Fruit fly (Drosophila melanogaster) whole organism, pupa: ENCODE results near the gene CG43346.
A peak's percentile ranks its signal among the peaks of the same experiment; 100 is the strongest.

Experiments used
- CG10348 ChIP-seq: fragments of 200-800 bp; sonication (Bioruptor generic); IDR thresholded peaks from 2 replicates; pipeline ENCODE4 v1.3.6; 2022; ENCODE audit warnings: missing biosample characterization, missing genetic modification characterization
- CG12605 ChIP-seq: fragments of 200-800 bp; sonication (Bioruptor generic); IDR thresholded peaks from 2 replicates; pipeline ENCODE4 v1.3.6; 2022; ENCODE audit warnings: missing biosample characterization, missing genetic modification characterization
- CG13204 ChIP-seq: fragments of 200-800 bp; sonication (Bioruptor generic); optimal IDR thresholded peaks from 2 replicates; lab custom pipeline; 2018; ENCODE audit warnings: missing biosample characterization, mild to moderate bottlenecking, missing genetic modification characterization, moderate library complexity
- CG14655 ChIP-seq: fragments of 200-800 bp; sonication (Bioruptor generic); optimal IDR thresholded peaks from 3 replicates; lab custom pipeline; 2017; ENCODE audit warnings: mild to moderate bottlenecking, missing biosample characterization, missing genetic modification reagents, missing genetic modification characterization
- CG15710 ChIP-seq: fragments of 200-800 bp; sonication (Bioruptor generic); optimal IDR thresholded peaks from 2 replicates; lab custom pipeline; 2018; ENCODE audit warnings: missing biosample characterization, mild to moderate bottlenecking, missing genetic modification characterization, moderate library complexity
- CG17806 ChIP-seq: fragments of 200-800 bp; sonication (Bioruptor generic); optimal IDR thresholded peaks from 2 replicates; lab custom pipeline; 2018; ENCODE audit warnings: missing biosample characterization, mild to moderate bottlenecking, missing genetic modification characterization, moderate library complexity
- CG32121 ChIP-seq: fragments of 200-800 bp; sonication (Bioruptor generic); IDR thresholded peaks from 2 replicates; pipeline ENCODE4 v1.3.6; 2022; ENCODE audit warnings: missing biosample characterization, missing genetic modification characterization
- CG34367 ChIP-seq: fragments of 200-800 bp; sonication (Bioruptor generic); optimal IDR thresholded peaks from 2 replicates; lab custom pipeline; 2018; ENCODE audit warnings: missing biosample characterization, mild to moderate bottlenecking, missing genetic modification characterization
- CG4496 ChIP-seq: fragments of 200-800 bp; sonication (Bioruptor generic); IDR thresholded peaks from 3 replicates; pipeline ENCODE4 v1.3.6; 2022; ENCODE audit warnings: missing biosample characterization, missing genetic modification characterization
- CG8159 ChIP-seq: fragments of 200-800 bp; sonication (Bioruptor generic); optimal IDR thresholded peaks from 3 replicates; lab custom pipeline; 2018; ENCODE audit warnings: missing biosample characterization, mild to moderate bottlenecking, missing genetic modification characterization, moderate library complexity
- CG8301 ChIP-seq: fragments of 200-800 bp; sonication (Bioruptor generic); optimal IDR thresholded peaks from 2 replicates; lab custom pipeline; 2018; ENCODE audit warnings: missing biosample characterization, mild to moderate bottlenecking, missing genetic modification characterization
- CG9948 ChIP-seq: fragments of 200-800 bp; sonication (Bioruptor generic); optimal IDR thresholded peaks from 2 replicates; lab custom pipeline; 2018; ENCODE audit warnings: missing biosample characterization, mild to moderate bottlenecking, missing genetic modification characterization, moderate library complexity
- D1 ChIP-seq: fragments of 200-800 bp; sonication (Bioruptor generic); optimal IDR thresholded peaks from 2 replicates; lab custom pipeline; 2018; ENCODE audit warnings: missing biosample characterization, mild to moderate bottlenecking, missing genetic modification characterization, moderate library complexity
- EcR ChIP-seq: fragments of 200-800 bp; sonication (Bioruptor generic); optimal IDR thresholded peaks from 3 replicates; lab custom pipeline; 2019; ENCODE audit warnings: missing biosample characterization, missing genetic modification characterization, mild to moderate bottlenecking, moderate library complexity, missing genetic modification reagents
- Ets98B ChIP-seq: fragments of 200-800 bp; sonication (Bioruptor generic); IDR thresholded peaks from 2 replicates; pipeline ENCODE4 v1.3.6; 2022; ENCODE audit warnings: missing biosample characterization, missing genetic modification characterization
- Pif1A ChIP-seq: fragments of 200-800 bp; sonication (Bioruptor generic); optimal IDR thresholded peaks from 3 replicates; lab custom pipeline; 2016; ENCODE audit warnings: missing biosample characterization, missing genetic modification characterization
- Pif1B ChIP-seq: fragments of 200-800 bp; sonication (Bioruptor generic); optimal IDR thresholded peaks from 3 replicates; lab custom pipeline; 2016; ENCODE audit warnings: missing biosample characterization, missing genetic modification characterization
- Snoo ChIP-seq: fragments of 200-800 bp; sonication (Bioruptor generic); optimal IDR thresholded peaks from 3 replicates; lab custom pipeline; 2017; ENCODE audit warnings: missing biosample characterization, mild to moderate bottlenecking, missing genetic modification characterization, inconsistent platforms
- fd96Ca ChIP-seq: fragments of 200-800 bp; sonication (Bioruptor generic); IDR thresholded peaks from 3 replicates; pipeline ENCODE4 v1.3.6; 2022; ENCODE audit warnings: missing biosample characterization, missing genetic modification characterization
- gl ChIP-seq: fragments of 200-800 bp; sonication (Bioruptor generic); optimal IDR thresholded peaks from 2 replicates; lab custom pipeline; 2018; ENCODE audit warnings: missing biosample characterization, mild to moderate bottlenecking, missing genetic modification characterization
- rn ChIP-seq: fragments of 200-800 bp; sonication (Bioruptor generic); IDR thresholded peaks from 2 replicates; pipeline ENCODE4 v1.3.6; 2022; ENCODE audit warnings: missing biosample characterization, missing genetic modification characterization

Gene CG43346

DNA sequence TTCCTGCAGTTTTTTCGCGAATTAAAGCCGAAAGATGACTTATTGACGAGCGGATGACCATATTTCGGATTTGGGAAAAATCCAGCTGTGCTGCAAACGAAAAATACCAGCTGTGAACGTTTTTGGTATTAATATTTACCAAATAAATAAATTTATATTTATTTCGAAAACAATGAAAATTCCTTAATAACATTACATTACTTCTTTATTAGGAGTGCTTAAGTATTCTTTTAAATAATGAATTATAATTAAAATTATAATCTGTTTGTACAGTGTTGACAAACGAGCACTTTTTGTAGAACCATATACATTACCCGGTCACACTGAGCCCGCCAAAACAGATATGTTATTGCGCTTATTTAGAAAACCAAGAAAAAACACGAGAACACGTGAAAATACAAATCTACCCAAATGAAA, 11.2 kb upstream of the CG43346 start, which contains the start of the genes bur and Mcm10:
Gene bur, minus strand, starts transcription at position 69 of the 417 bp plus-strand sequence.
Gene Mcm10, plus strand, starts transcription at position 319 of the 417 bp plus-strand sequence.
- TF ChIP-seq CG8159 (tag; lab: Kevin White, UChicago) (no peak), CG8301 (no peak), CG15710 (no peak), gl (tag; lab: Kevin White, UChicago) (no peak), CG4496 (GFP tag; lab: Robert Waterston, UW) (no peak), Ets98B (no peak), D1 (no peak), EcR (GFP tag; lab: Kevin White, UChicago) (no peak), fd96Ca (no peak), CG12605 (GFP tag; lab: Robert Waterston, UW) (no peak), CG10348 (GFP tag; lab: Robert Waterston, UW) (no peak), CG9948 (tag; lab: Kevin White, UChicago) (no peak), CG13204 (GFP tag; lab: Kevin White, UChicago) (no peak), CG17806 (tag; lab: Kevin White, UChicago) (no peak)

DNA sequence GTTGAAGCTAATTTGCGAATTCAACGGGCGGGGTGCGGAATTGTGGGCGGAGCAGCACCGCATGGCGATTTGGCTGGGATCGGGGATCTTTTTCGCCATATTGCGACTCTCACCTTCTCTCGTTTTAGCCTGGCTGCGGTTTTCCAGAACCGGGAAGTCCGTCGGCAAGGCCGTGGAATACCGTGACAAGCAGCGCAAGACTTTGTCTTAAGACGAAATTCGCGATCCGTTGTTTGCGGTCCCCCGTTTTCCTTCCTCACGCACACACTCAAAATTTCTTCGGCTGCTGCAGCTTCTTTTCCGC, 10.8 kb upstream of the CG43346 start:
- TF ChIP-seq CG13204 (GFP tag; lab: Kevin White, UChicago): no peak
- TF ChIP-seq fd96Ca: no peak
- TF ChIP-seq CG4496 (GFP tag; lab: Robert Waterston, UW): 0 out of 3 replicates have a peak, but pooled peaks have one; percentile 26
- no peak for TF ChIP-seq gl (tag; lab: Kevin White, UChicago)
- TF ChIP-seq D1: no peak

DNA sequence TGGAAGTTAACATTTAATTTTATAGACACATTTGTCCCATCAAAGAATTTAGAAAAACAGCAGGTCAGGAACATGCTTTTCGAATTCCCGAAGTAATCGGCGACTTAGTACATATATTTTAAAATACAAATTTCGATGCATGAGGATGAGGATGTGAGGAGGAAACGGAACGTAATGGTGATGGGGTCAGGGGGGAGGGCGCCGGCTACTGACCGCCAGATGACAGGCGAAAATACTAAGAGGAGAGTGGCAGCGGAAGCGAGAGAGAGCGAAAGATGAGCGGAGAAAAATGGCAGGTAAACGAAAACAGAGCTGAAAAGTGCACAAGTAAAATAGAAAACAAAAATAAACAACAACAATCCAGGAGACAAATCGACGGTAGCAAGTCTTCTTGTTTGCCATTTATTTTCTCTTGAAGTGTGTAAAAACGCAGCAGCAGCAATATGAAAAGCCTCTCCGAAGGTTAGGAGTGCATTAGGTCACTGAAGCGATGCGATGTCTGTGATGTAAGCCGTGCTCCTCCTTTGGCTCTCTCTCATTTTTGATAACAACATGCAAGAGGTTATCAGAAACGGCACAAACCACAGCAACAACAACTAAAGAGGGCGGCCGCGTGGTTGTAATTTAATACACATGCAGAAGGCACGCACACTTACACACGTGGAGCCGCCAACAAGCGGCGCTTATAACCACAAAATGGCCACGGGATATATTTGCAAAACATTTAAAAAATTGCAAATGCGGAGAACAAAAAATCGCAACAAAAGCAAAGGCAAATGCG, 10.2 kb upstream of the CG43346 start:
- TF ChIP-seq CG12605 (GFP tag; lab: Robert Waterston, UW) (no peak), EcR (GFP tag; lab: Kevin White, UChicago) (peak; percentile 9)
- TF ChIP-seq, all 21 proteins: peak for 1

DNA sequence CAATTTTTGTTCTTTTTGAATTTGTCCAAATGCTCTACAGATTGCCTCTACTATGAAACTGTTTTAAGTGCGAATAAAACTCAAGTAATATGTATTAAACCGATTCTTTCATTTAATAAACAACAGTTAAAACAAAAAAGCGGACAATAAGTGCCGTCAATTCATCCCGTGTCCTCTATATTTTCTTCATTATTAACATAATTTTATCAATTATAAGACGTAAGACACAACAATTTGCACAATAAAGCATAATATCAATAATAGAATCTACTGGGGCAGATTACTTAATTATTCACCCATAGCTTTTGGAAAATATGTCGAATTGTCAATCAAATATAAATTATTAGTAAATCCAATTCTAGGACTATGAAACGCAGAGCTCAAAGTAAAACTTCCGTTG, 4.5 kb upstream of the CG43346 start, which contains the start of gene CG31627:
Gene CG31627, plus strand, starts transcription at position 301 of the 400 bp plus-strand sequence.
- TF ChIP-seq CG8301: no peak
- TF ChIP-seq CG10348 (GFP tag; lab: Robert Waterston, UW): no peak

DNA sequence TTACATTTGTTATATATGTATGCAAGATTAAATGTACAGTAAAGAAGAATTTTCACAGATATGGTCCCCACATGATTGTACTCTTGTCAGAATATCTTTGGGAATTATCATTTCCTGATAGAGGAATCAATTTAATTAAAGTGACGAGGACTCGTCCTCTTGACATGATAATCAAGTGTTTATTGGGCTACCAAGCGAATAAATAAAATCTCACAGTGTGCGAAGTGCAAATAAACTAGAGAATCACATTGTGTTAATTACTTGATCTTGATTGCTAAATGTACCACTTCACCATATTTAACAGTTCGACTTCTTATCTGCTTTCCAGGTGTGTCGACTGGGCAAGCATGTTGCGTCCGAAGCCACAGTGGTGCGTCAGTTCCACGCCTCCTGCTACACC, 1.5 kb upstream of the CG43346 start:
- no peak for TF ChIP-seq rn (GFP tag; lab: Robert Waterston, UW)
- no peak for TF ChIP-seq CG15710
- TF ChIP-seq CG32121 (GFP tag; lab: Robert Waterston, UW): no peak
- no peak for TF ChIP-seq gl (tag; lab: Kevin White, UChicago)
- no peak for TF ChIP-seq CG12605 (GFP tag; lab: Robert Waterston, UW)
- TF ChIP-seq Ets98B: no peak
- no peak for TF ChIP-seq Pif1B (GFP tag; lab: Kevin White, UChicago)
- no peak for TF ChIP-seq D1
- no peak for TF ChIP-seq CG8301

DNA sequence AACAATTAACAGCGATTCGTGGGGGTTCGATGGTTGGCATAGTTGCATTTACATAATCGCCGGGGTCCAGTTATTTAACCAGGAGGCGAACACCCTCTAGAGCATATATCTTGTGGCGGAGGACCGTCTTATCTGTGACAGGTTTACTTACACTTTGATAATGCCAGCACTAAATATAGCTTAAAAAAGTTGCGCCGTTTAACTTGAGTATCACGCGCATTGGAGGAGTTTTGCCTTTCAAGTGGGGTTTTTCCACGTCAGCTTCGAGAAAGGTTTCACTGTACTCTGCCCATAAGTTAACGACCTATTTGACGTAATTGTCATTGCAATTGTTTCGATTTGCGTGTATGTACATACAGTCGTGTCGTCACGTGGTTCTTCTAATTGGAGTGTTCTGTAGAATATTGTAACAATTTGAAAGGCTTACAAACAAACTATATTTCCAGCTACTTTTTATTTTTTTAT, 811 bp upstream of the CG43346 start:
- TF ChIP-seq Ets98B (no peak), Pif1B (GFP tag; lab: Kevin White, UChicago) (no peak), D1 (no peak), EcR (GFP tag; lab: Kevin White, UChicago) (peak; percentile 78), CG9948 (tag; lab: Kevin White, UChicago) (no peak), CG8159 (tag; lab: Kevin White, UChicago) (no peak)

DNA sequence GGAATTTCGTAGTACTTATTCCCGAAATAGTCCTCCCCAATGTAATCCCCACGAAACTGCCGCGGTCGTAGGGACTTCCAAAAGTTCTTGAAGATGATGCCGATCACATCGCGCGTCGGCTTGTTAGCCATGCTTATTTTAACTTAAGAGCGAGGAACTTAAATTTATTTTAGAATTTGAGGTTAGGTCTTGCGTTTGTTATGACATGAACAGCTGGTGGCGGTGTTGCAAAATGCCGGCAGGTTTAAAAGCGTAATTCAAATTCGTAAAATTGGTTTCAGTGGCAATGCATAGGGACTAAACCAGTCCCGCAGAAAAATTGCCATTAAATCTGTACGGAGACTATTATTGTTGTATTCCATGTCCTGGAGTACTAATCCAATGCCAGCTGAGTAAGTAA, 2.0 kb downstream of the CG43346 start:
- TF ChIP-seq fd96Ca: no peak
- no peak for TF ChIP-seq CG13204 (GFP tag; lab: Kevin White, UChicago)
- no peak for TF ChIP-seq CG34367 (tag; lab: Kevin White, UChicago)
- TF ChIP-seq CG4496 (GFP tag; lab: Robert Waterston, UW): no peak
- TF ChIP-seq D1: no peak
- no peak for TF ChIP-seq Ets98B
- no peak for TF ChIP-seq CG14655

DNA sequence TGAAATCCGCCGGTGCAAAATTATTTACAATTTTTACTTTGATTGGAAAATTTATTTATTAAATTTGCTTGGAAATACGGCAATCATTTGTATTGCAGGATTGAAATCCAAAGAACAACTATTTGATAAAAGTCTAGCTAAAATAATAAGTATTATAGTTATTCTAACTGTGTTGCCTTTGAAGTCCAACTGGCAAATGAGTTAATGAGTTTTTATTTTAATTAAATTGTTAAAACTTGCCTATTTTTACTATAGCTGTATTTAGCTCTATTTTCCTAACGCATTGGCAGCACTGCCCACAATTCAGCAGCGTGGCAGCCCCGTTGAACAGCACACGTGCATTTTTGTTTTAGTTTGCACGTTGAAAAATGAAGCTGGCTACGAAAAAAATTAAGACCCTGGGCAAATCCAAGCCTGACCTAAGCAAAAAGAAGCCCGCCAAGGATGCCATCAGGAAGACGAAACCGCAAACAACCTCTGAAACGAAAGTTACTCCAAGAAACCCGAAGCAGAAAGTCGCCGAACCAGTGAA, 5.0 kb downstream of the CG43346 start, which contains the start of gene Noc2:
Gene Noc2, plus strand, starts transcription at position 331 of the 532 bp plus-strand sequence.
- TF ChIP-seq CG12605 (GFP tag; lab: Robert Waterston, UW): no peak
- TF ChIP-seq CG10348 (GFP tag; lab: Robert Waterston, UW): no peak
- TF ChIP-seq rn (GFP tag; lab: Robert Waterston, UW): peak; percentile 36; the same call in 1 of the 2 replicates
- peak; percentile 46 for TF ChIP-seq CG9948 (tag; lab: Kevin White, UChicago)
- no peak for TF ChIP-seq EcR (GFP tag; lab: Kevin White, UChicago)
- no peak for TF ChIP-seq CG34367 (tag; lab: Kevin White, UChicago)
- TF ChIP-seq CG32121 (GFP tag; lab: Robert Waterston, UW): no peak; the same call in 1 of the 2 replicates
- no peak for TF ChIP-seq Pif1B (GFP tag; lab: Kevin White, UChicago)
- TF ChIP-seq Snoo (tag; lab: Kevin White, UChicago): peak; percentile 10
- TF ChIP-seq CG8159 (tag; lab: Kevin White, UChicago): peak; percentile 48
- no peak for TF ChIP-seq fd96Ca
- no peak for TF ChIP-seq D1
- no peak for TF ChIP-seq Ets98B
- TF ChIP-seq CG4496 (GFP tag; lab: Robert Waterston, UW): peak; percentile 72
- TF ChIP-seq CG8301: peak; percentile 34
- TF ChIP-seq CG17806 (tag; lab: Kevin White, UChicago): peak; percentile 23
- no peak for TF ChIP-seq Pif1A (GFP tag; lab: Kevin White, UChicago)
- TF ChIP-seq CG13204 (GFP tag; lab: Kevin White, UChicago): no peak
- TF ChIP-seq CG15710: peak; percentile 40
- no peak for TF ChIP-seq CG14655
- no peak for TF ChIP-seq gl (tag; lab: Kevin White, UChicago)
- TF ChIP-seq, all 21 proteins: peak for 8
